Fruit fly (Drosophila melanogaster) whole organism, prepupa: ENCODE measurements around the gene sordd2.
A peak's percentile ranks its signal among the peaks of the same experiment; 100 is the strongest.

ENCODE experiments used
- Blimp-1 ChIP-seq: fragments of 200-800 bp; sonication (Bioruptor generic); optimal IDR thresholded peaks from 3 replicates; lab custom pipeline; 2017; ENCODE audit warnings: missing biosample characterization, missing genetic modification characterization, mild to moderate bottlenecking, moderate library complexity, missing genetic modification reagents
- CG10631 ChIP-seq: fragments of 200-800 bp; sonication (Bioruptor generic); optimal IDR thresholded peaks from 2 replicates; lab custom pipeline; 2016; ENCODE audit warnings: missing biosample characterization, missing genetic modification characterization
- CG11902 ChIP-seq: fragments of 200-800 bp; sonication (Bioruptor generic); optimal IDR thresholded peaks from 3 replicates; lab custom pipeline; 2016; ENCODE audit warnings: missing biosample characterization, missing genetic modification characterization
- CG15336 ChIP-seq: fragments of 200-800 bp; sonication (Bioruptor generic); IDR thresholded peaks from 2 replicates; pipeline ENCODE4 v1.3.6; 2022; ENCODE audit warnings: missing biosample characterization, missing genetic modification characterization
- CG1621 ChIP-seq: fragments of 200-800 bp; sonication (Bioruptor generic); optimal IDR thresholded peaks from 3 replicates; lab custom pipeline; 2018; ENCODE audit warnings: missing biosample characterization, mild to moderate bottlenecking, missing genetic modification characterization
- CG16779 ChIP-seq: fragments of 200-800 bp; sonication (Bioruptor generic); optimal IDR thresholded peaks from 3 replicates; lab custom pipeline; 2017; ENCODE audit warnings: missing biosample characterization, mild to moderate bottlenecking, missing genetic modification characterization
- CG3032 ChIP-seq: fragments of 200-800 bp; optimal IDR thresholded peaks from 2 replicates; lab custom pipeline; 2019; ENCODE audit warnings: missing biosample characterization, mild to moderate bottlenecking, missing genetic modification characterization, moderate library complexity
- CG31627 ChIP-seq: fragments of 200-800 bp; sonication (Bioruptor generic); optimal IDR thresholded peaks from 3 replicates; lab custom pipeline; 2016; ENCODE audit warnings: missing biosample characterization, missing genetic modification characterization
- CG32006 ChIP-seq: fragments of 200-800 bp; sonication (Bioruptor generic); optimal IDR thresholded peaks from 3 replicates; lab custom pipeline; 2017; ENCODE audit warnings: missing biosample characterization, mild to moderate bottlenecking, missing genetic modification characterization
- CG34406 ChIP-seq: fragments of 200-800 bp; sonication (Bioruptor generic); optimal IDR thresholded peaks from 3 replicates; lab custom pipeline; 2016; ENCODE audit warnings: missing biosample characterization, missing genetic modification characterization
- CG3919 ChIP-seq: fragments of 200-800 bp; sonication (Bioruptor generic); optimal IDR thresholded peaks from 3 replicates; lab custom pipeline; 2016; ENCODE audit warnings: missing biosample characterization, missing genetic modification characterization
- CG6163 ChIP-seq: fragments of 200-800 bp; sonication (Bioruptor generic); IDR thresholded peaks from 3 replicates; pipeline ENCODE4 v1.3.6; 2022; ENCODE audit warnings: missing biosample characterization, missing genetic modification characterization
- CG6276 ChIP-seq: fragments of 200-800 bp; sonication (Bioruptor generic); optimal IDR thresholded peaks from 2 replicates; lab custom pipeline; 2017; ENCODE audit warnings: missing biosample characterization, mild to moderate bottlenecking, missing genetic modification characterization
- CG6808 ChIP-seq: fragments of 200-800 bp; sonication (Bioruptor generic); optimal IDR thresholded peaks from 3 replicates; lab custom pipeline; 2017; ENCODE audit warnings: missing biosample characterization, missing genetic modification characterization, mild to moderate bottlenecking, moderate library complexity, missing genetic modification reagents
- CG6854 ChIP-seq: fragments of 200-800 bp; sonication (Bioruptor generic); optimal IDR thresholded peaks from 2 replicates; lab custom pipeline; 2017; ENCODE audit warnings: missing biosample characterization, mild to moderate bottlenecking, missing genetic modification characterization
- CG8119 ChIP-seq: fragments of 200-800 bp; sonication (Bioruptor generic); IDR thresholded peaks from 3 replicates; pipeline ENCODE4 v1.3.6; 2022; ENCODE audit warnings: missing biosample characterization, missing genetic modification characterization
- CG8632 ChIP-seq: fragments of 200-800 bp; sonication (Bioruptor generic); optimal IDR thresholded peaks from 3 replicates; lab custom pipeline; 2016; ENCODE audit warnings: missing biosample characterization, missing genetic modification characterization
- Eip75B ChIP-seq: fragments of 200-800 bp; sonication (Bioruptor generic); optimal IDR thresholded peaks from 3 replicates; lab custom pipeline; 2016; ENCODE audit warnings: missing biosample characterization, missing genetic modification characterization
- Eip78C ChIP-seq: fragments of 200-800 bp; sonication (Bioruptor generic); peaks from one replicate; lab custom pipeline; 2016; ENCODE audit warnings: missing biosample characterization, missing genetic modification characterization
- Eip93F ChIP-seq: fragments of 200-800 bp; sonication (Bioruptor generic); optimal IDR thresholded peaks from 2 replicates; lab custom pipeline; 2016; ENCODE audit warnings: missing biosample characterization, mild to moderate bottlenecking, missing genetic modification characterization
- Ets21C ChIP-seq: fragments of 200-800 bp; sonication (Bioruptor generic); optimal IDR thresholded peaks from 3 replicates; lab custom pipeline; 2016; ENCODE audit warnings: missing biosample characterization, missing genetic modification characterization
- Ets96B ChIP-seq: fragments of 200-800 bp; optimal IDR thresholded peaks from 2 replicates; lab custom pipeline; 2019; ENCODE audit warnings: missing biosample characterization, mild to moderate bottlenecking, missing genetic modification characterization, moderate library complexity
- Gug ChIP-seq: fragments of 200-800 bp; sonication (Bioruptor generic); IDR thresholded peaks from 2 replicates; pipeline ENCODE4 v1.3.6; 2022; ENCODE audit warnings: missing biosample characterization, missing genetic modification characterization
- Hr4 ChIP-seq: fragments of 200-800 bp; sonication (Bioruptor generic); optimal IDR thresholded peaks from 3 replicates; lab custom pipeline; 2016; ENCODE audit warnings: missing biosample characterization, missing genetic modification characterization
- Lpt ChIP-seq: fragments of 200-800 bp; sonication (Bioruptor generic); optimal IDR thresholded peaks from 3 replicates; lab custom pipeline; 2016; ENCODE audit warnings: missing biosample characterization, missing genetic modification characterization
- Met ChIP-seq: fragments of 200-800 bp; sonication (Bioruptor generic); optimal IDR thresholded peaks from 3 replicates; lab custom pipeline; 2016; ENCODE audit warnings: missing biosample characterization, missing genetic modification characterization
- Sox102F ChIP-seq: fragments of 200-800 bp; sonication (Bioruptor generic); optimal IDR thresholded peaks from 2 replicates; lab custom pipeline; 2016; ENCODE audit warnings: missing biosample characterization, mild to moderate bottlenecking, missing genetic modification characterization
- Sox14 ChIP-seq: fragments of 200-800 bp; sonication (Bioruptor generic); optimal IDR thresholded peaks from 3 replicates; lab custom pipeline; 2016; ENCODE audit warnings: missing biosample characterization, missing genetic modification characterization
- Sox15 ChIP-seq: fragments of 200-800 bp; sonication (Bioruptor generic); optimal IDR thresholded peaks from 3 replicates; lab custom pipeline; 2016; ENCODE audit warnings: missing biosample characterization, missing genetic modification characterization
- achi ChIP-seq: fragments of 200-800 bp; sonication (Bioruptor generic); optimal IDR thresholded peaks from 3 replicates; lab custom pipeline; 2016; ENCODE audit warnings: missing biosample characterization, missing genetic modification characterization
- acj6 ChIP-seq: fragments of 200-800 bp; sonication (Bioruptor generic); optimal IDR thresholded peaks from 3 replicates; lab custom pipeline; 2016; ENCODE audit warnings: missing biosample characterization, missing genetic modification characterization
- cyc ChIP-seq: fragments of 200-800 bp; sonication (Bioruptor generic); optimal IDR thresholded peaks from 3 replicates; lab custom pipeline; 2016; ENCODE audit warnings: missing biosample characterization, missing genetic modification characterization
- dac ChIP-seq: fragments of 200-800 bp; sonication (Bioruptor generic); optimal IDR thresholded peaks from 2 replicates; lab custom pipeline; 2017; ENCODE audit warnings: missing biosample characterization, mild to moderate bottlenecking, missing genetic modification characterization
- dsx ChIP-seq: fragments of 200-800 bp; optimal IDR thresholded peaks from 3 replicates; lab custom pipeline; 2019; ENCODE audit warnings: missing biosample characterization, mild to moderate bottlenecking, missing genetic modification characterization, moderate library complexity; ENCODE audit not compliant: poor library complexity, severe bottlenecking
- eg ChIP-seq: fragments of 200-800 bp; sonication (Bioruptor generic); IDR thresholded peaks from 3 replicates; pipeline ENCODE4 v1.3.6; 2022; ENCODE audit warnings: missing biosample characterization, missing genetic modification characterization
- esn ChIP-seq: fragments of 200-800 bp; sonication (Bioruptor generic); optimal IDR thresholded peaks from 2 replicates; lab custom pipeline; 2016; ENCODE audit warnings: missing biosample characterization, mild to moderate bottlenecking, missing genetic modification characterization, moderate library complexity
- fd59A ChIP-seq: fragments of 200-800 bp; sonication (Bioruptor generic); optimal IDR thresholded peaks from 2 replicates; lab custom pipeline; 2017; ENCODE audit warnings: missing biosample characterization, mild to moderate bottlenecking, missing genetic modification characterization, missing genetic modification reagents
- fkh ChIP-seq: fragments of 200-800 bp; sonication (Bioruptor generic); optimal IDR thresholded peaks from 3 replicates; lab custom pipeline; 2017; ENCODE audit warnings: missing biosample characterization, mild to moderate bottlenecking, missing genetic modification characterization, moderate library complexity
- net ChIP-seq: fragments of 200-800 bp; sonication (Bioruptor generic); optimal IDR thresholded peaks from 3 replicates; lab custom pipeline; 2016; ENCODE audit warnings: missing biosample characterization, missing genetic modification characterization
- pdm3 ChIP-seq: fragments of 200-800 bp; sonication (Bioruptor generic); optimal IDR thresholded peaks from 3 replicates; lab custom pipeline; 2016; ENCODE audit warnings: missing biosample characterization, missing genetic modification characterization
- salr ChIP-seq, 2 experiments: fragments of 200-800 bp; sonication (Bioruptor generic); optimal IDR thresholded peaks; 3 replicates each; lab custom pipeline; 2016 to 2018; ENCODE audit warnings: missing biosample characterization in 2 of 2, missing genetic modification characterization in 2 of 2, mild to moderate bottlenecking in 1 of 2
- spab ChIP-seq: fragments of 200-800 bp; sonication (Bioruptor generic); optimal IDR thresholded peaks from 2 replicates; lab custom pipeline; 2017; ENCODE audit warnings: missing biosample characterization, mild to moderate bottlenecking, missing genetic modification characterization, missing genetic modification reagents
- ss ChIP-seq, 2 experiments: fragments of 200-800 bp; sonication (Bioruptor generic); optimal IDR thresholded peaks; 2 replicates in 1 of 2; 3 replicates in 1 of 2; lab custom pipeline; 2017 to 2018; ENCODE audit warnings: mild to moderate bottlenecking in 2 of 2, missing biosample characterization in 2 of 2, missing genetic modification characterization in 2 of 2, moderate library complexity in 1 of 2
- topi ChIP-seq: fragments of 200-800 bp; sonication (Bioruptor generic); optimal IDR thresholded peaks from 3 replicates; lab custom pipeline; 2016; ENCODE audit warnings: missing biosample characterization, missing genetic modification characterization
- vri ChIP-seq: fragments of 200-800 bp; sonication (Bioruptor generic); optimal IDR thresholded peaks from 3 replicates; lab custom pipeline; 2016; ENCODE audit warnings: missing biosample characterization, mild to moderate bottlenecking, missing genetic modification characterization

Gene sordd2

dm6 chrX:15813224-15813623 lies 14.3 kb upstream of the sordd2 start:
- TF ChIP-seq CG3919 (GFP tag; lab: Kevin White, UChicago) = no peak
- no peak for TF ChIP-seq Lpt (GFP tag; lab: Kevin White, UChicago)
- no peak for TF ChIP-seq CG3032
- TF ChIP-seq acj6 (GFP tag; lab: Kevin White, UChicago) = no peak
- TF ChIP-seq CG31627 (GFP tag; lab: Kevin White, UChicago) = no peak
- TF ChIP-seq net = no peak
- TF ChIP-seq cyc (GFP tag; lab: Kevin White, UChicago) = no peak
- peak; percentile 16 for TF ChIP-seq fkh (GFP tag; lab: Kevin White, UChicago)
- no peak for TF ChIP-seq CG8119 (GFP tag; lab: Robert Waterston, UW)
- TF ChIP-seq CG6808 (GFP tag; lab: Kevin White, UChicago) = no peak
- TF ChIP-seq Ets96B (tag; lab: Kevin White, UChicago) = no peak
- no peak for TF ChIP-seq salr (GFP tag; optimal IDR thresholded peaks at IDR 0.05; lab: Kevin White, UChicago)
- no peak for TF ChIP-seq fd59A (GFP tag; lab: Kevin White, UChicago)
- TF ChIP-seq vri (GFP tag; lab: Kevin White, UChicago) = no peak
- no peak for TF ChIP-seq CG6276 (GFP tag; lab: Kevin White, UChicago)
- TF ChIP-seq eg = no peak
- TF ChIP-seq Blimp-1 (GFP tag; lab: Kevin White, UChicago) = no peak
- TF ChIP-seq CG34406 (GFP tag; lab: Kevin White, UChicago) = no peak
- no peak for TF ChIP-seq pdm3 (GFP tag; lab: Kevin White, UChicago)
- TF ChIP-seq CG16779 = no peak
- peak; percentile 3 for TF ChIP-seq dsx (GFP tag; lab: Kevin White, UChicago)
- TF ChIP-seq Sox102F (GFP tag; lab: Kevin White, UChicago) = peak; percentile 8
- TF ChIP-seq Hr4 (GFP tag; lab: Kevin White, UChicago) = no peak
- no peak for TF ChIP-seq Ets21C
- no peak for TF ChIP-seq Gug
- no peak for TF ChIP-seq Eip75B (GFP tag; lab: Kevin White, UChicago)
- peak; percentile 25 for TF ChIP-seq CG6854 (GFP tag; lab: Kevin White, UChicago)
- no peak for TF ChIP-seq Eip93F
- TF ChIP-seq ss (GFP tag; optimal IDR thresholded peaks at IDR 0.05; lab: Kevin White, UChicago) = no peak
- TF ChIP-seq CG1621 = peak; percentile 61
- TF ChIP-seq dac = no peak
- no peak; the same call in 2 of the 3 replicates for TF ChIP-seq CG6163 (GFP tag; lab: Robert Waterston, UW)
- no peak for TF ChIP-seq Sox14 (GFP tag; lab: Kevin White, UChicago)

- TF ChIP-seq topi (GFP tag; lab: Kevin White, UChicago) = no peak
- TF ChIP-seq salr (GFP tag; optimal IDR thresholded peaks at IDR 0.05; lab: Kevin White, UChicago) = peak in 1 of 2 experiments; percentile 10
- TF ChIP-seq, all 60 proteins: peak for 1
These were observed 13.6 kb upstream of the sordd2 start for dm6 chrX:15812615-15812995.

- TF ChIP-seq Blimp-1 (GFP tag; lab: Kevin White, UChicago) = no peak
- no peak for TF ChIP-seq spab (GFP tag; lab: Kevin White, UChicago)
- no peak for TF ChIP-seq esn (GFP tag; lab: Kevin White, UChicago)
- TF ChIP-seq CG10631 (GFP tag; lab: Kevin White, UChicago) = no peak
- no peak for TF ChIP-seq CG3032
- no peak for TF ChIP-seq cyc (GFP tag; lab: Kevin White, UChicago)
- TF ChIP-seq ss (GFP tag; optimal IDR thresholded peaks at IDR 0.05; lab: Kevin White, UChicago) = peak; percentile 2 to 11
- TF ChIP-seq topi (GFP tag; lab: Kevin White, UChicago) = no peak
- no peak for TF ChIP-seq CG32006 (GFP tag; lab: Kevin White, UChicago)
- TF ChIP-seq CG31627 (GFP tag; lab: Kevin White, UChicago) = no peak
- peak; percentile 66; the same call in 1 of the 2 replicates for TF ChIP-seq CG15336 (GFP tag; lab: Robert Waterston, UW)
- no peak for TF ChIP-seq achi (GFP tag; lab: Kevin White, UChicago)
- TF ChIP-seq CG6163 (GFP tag; lab: Robert Waterston, UW) = peak; percentile 62
- TF ChIP-seq CG8119 (GFP tag; lab: Robert Waterston, UW) = peak; percentile 61; the same call in 2 of the 3 replicates
- TF ChIP-seq CG6854 (GFP tag; lab: Kevin White, UChicago) = peak; percentile 56
- TF ChIP-seq Met (GFP tag; lab: Kevin White, UChicago) = peak; percentile 29
- no peak for TF ChIP-seq Sox15 (GFP tag; lab: Kevin White, UChicago)
- TF ChIP-seq Eip78C (GFP tag; lab: Kevin White, UChicago) = peak; percentile 65
- TF ChIP-seq CG8632 (GFP tag; lab: Kevin White, UChicago) = no peak
- no peak for TF ChIP-seq pdm3 (GFP tag; lab: Kevin White, UChicago)
- TF ChIP-seq CG16779 = peak; percentile 12
- TF ChIP-seq CG11902 (GFP tag; lab: Kevin White, UChicago) = no peak
- TF ChIP-seq vri (GFP tag; lab: Kevin White, UChicago) = peak; percentile 54
- no peak for TF ChIP-seq net
These were observed 13.0 kb upstream of the sordd2 start for dm6 chrX:15811666-15812614.
